Worm (Caenorhabditis elegans) whole organism, L4/young adult: Measurements from ENCODE around the gene col-179.

Experiments used
- W03F9.2 ChIP-seq: fragments of 150-350 bp; optimal IDR thresholded peaks from 2 replicates; lab custom pipeline; 2014; ENCODE audit warnings: missing biosample characterization, missing genetic modification characterization
- him-1 ChIP-seq: sonication (generic microtip); optimal IDR thresholded peaks from 2 replicates; lab custom pipeline; 2016; ENCODE audit warnings: missing genotype, missing genetic modification reagents, missing genetic modification characterization, missing compliant biosample characterization

ce11 chrX:11249392-11249791 lies 48.1 kb downstream of the col-179 start:
- no peak for TF ChIP-seq him-1
- TF ChIP-seq W03F9.2 (tag; lab: Kevin White, UChicago): no peak
